Worm (Caenorhabditis elegans) whole organism, young adult: ENCODE measurements around the gene fbxa-79.

Experiments
- K12H6.12 ChIP-seq: fragments of 200-800 bp; sonication (Bioruptor generic); optimal IDR thresholded peaks from 2 replicates; lab custom pipeline; 2018; ENCODE audit warnings: mild to moderate bottlenecking, missing genetic modification characterization, missing compliant biosample characterization
- die-1 ChIP-seq: sonication (generic microtip); optimal IDR thresholded peaks from 2 replicates; lab custom pipeline; 2016; ENCODE audit warnings: missing genotype, mild to moderate bottlenecking, missing genetic modification characterization, missing compliant biosample characterization
- hrde-1 ChIP-seq: sonication (generic microtip); optimal IDR thresholded peaks from 2 replicates; lab custom pipeline; 2016; ENCODE audit warnings: missing genetic modification characterization, mild to moderate bottlenecking, missing compliant biosample characterization, moderate library complexity, missing genotype, missing genetic modification reagents, borderline replicate concordance
- lin-35 ChIP-seq, 3 experiments: fragments of 150-350 bp in 2 of 3; sonication (generic microtip) in 1 of 3; optimal IDR thresholded peaks; 2 replicates each; lab custom pipeline; 2014 to 2018; ENCODE audit warnings: missing biosample characterization in 3 of 3, missing genetic modification characterization in 3 of 3, missing genetic modification reagents in 3 of 3
- lin-54 ChIP-seq: fragments of 200-800 bp; sonication (Bioruptor generic); optimal IDR thresholded peaks from 2 replicates; lab custom pipeline; 2018; ENCODE audit warnings: mild to moderate bottlenecking, missing genetic modification characterization, missing compliant biosample characterization
- lsy-27 ChIP-seq: sonication (generic microtip); optimal IDR thresholded peaks from 2 replicates; lab custom pipeline; 2017; ENCODE audit warnings: missing genetic modification characterization, mild to moderate bottlenecking, missing compliant biosample characterization, antibody characterized with exemption, missing genotype, borderline replicate concordance; ENCODE audit not compliant: insufficient read depth
- madf-10 ChIP-seq: sonication (generic microtip); optimal IDR thresholded peaks from 2 replicates; lab custom pipeline; 2016; ENCODE audit warnings: mild to moderate bottlenecking, missing genetic modification characterization, missing compliant biosample characterization
- nfya-2 ChIP-seq: fragments of 200-800 bp; sonication (Bioruptor generic); IDR thresholded peaks from 2 replicates; pipeline ENCODE4 v1.3.6; 2022; ENCODE audit warnings: missing genetic modification reagents, missing genetic modification characterization, missing compliant biosample characterization
- nfyb-1 ChIP-seq: fragments of 200-800 bp; sonication (Bioruptor generic); IDR thresholded peaks from 2 replicates; pipeline ENCODE4 v1.3.6; 2022; ENCODE audit warnings: missing genetic modification reagents, missing genetic modification characterization, missing compliant biosample characterization
- unc-62 ChIP-seq: fragments of 150-350 bp; optimal IDR thresholded peaks from 2 replicates; lab custom pipeline; 2014; ENCODE audit warnings: missing biosample characterization, missing genetic modification reagents, missing genetic modification characterization

- TF ChIP-seq unc-62 (GFP tag; lab: Kevin White, UChicago) (no peak), die-1 (no peak), nfya-2 (no peak), lin-35 (GFP tag; optimal IDR thresholded peaks at IDR 0.05; lab: Kevin White, UChicago) (no peak), hrde-1 (no peak), K12H6.12 (tag; lab: Kevin White, UChicago) (no peak), nfyb-1 (GFP tag; lab: Robert Waterston, UW) (no peak), madf-10 (no peak), lin-54 (GFP tag; lab: Kevin White, UChicago) (no peak), lsy-27 (tag; lab: Kevin White, UChicago) (no peak)
Observed at ce11 chrIII:1345694-1346093, 37.6 kb upstream of the fbxa-79 start, which contains the start of gene Y82E9BL.6.
